Fruit fly (Drosophila melanogaster): ENCODE measurements around the gene sima.

Gene sima

DNA sequence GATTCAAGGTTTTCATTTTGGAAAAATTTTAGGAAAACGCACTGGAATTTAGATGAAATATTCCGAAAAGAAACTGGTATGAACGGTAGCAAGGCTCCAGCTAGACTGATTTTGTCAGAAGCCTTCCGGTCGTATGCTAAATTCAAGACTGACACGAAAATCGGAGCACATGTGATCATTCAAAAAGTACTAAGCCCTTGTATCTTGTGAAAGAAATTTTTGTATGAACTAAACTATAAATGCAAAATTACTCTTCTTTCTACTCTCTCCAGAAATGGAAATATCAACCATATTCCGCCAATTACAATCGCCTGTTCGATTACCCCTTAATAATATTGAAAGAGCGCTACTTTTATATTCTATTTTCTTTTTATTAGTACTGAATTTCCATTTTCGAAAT lies 20.5 kb upstream of the sima start, which contains the start of gene ocn:
Gene ocn (minus strand): TSS at position 101 of the 400 bp plus-strand sequence.
- TF ChIP-seq Myc (optimal IDR thresholded peaks at IDR 0.05) (no peak), HLH106 (tag; optimal IDR thresholded peaks at IDR 0.05) (no peak), Vsx2 (GFP tag; optimal IDR thresholded peaks at IDR 0.05; ENCODE audit: partially characterized antibody) (no peak), Hr78 (GFP tag; optimal IDR thresholded peaks at IDR 0.05) (no peak), CG9705 (GFP tag; optimal IDR thresholded peaks at IDR 0.05) (no peak), dsf (GFP tag; optimal IDR thresholded peaks at IDR 0.05; ENCODE audit: borderline replicate concordance) (no peak), jim (GFP tag; optimal IDR thresholded peaks at IDR 0.05) (no peak), dmrt93B (GFP tag; optimal IDR thresholded peaks at IDR 0.05) (no peak), Mio (GFP tag; optimal IDR thresholded peaks at IDR 0.05) (no peak), h (GFP tag; optimal IDR thresholded peaks at IDR 0.05) (no peak), usp (GFP tag; optimal IDR thresholded peaks at IDR 0.05) (no peak), fru (GFP tag; optimal IDR thresholded peaks at IDR 0.05) (no peak), tai (GFP tag; optimal IDR thresholded peaks at IDR 0.05) (no peak), sv (GFP tag; optimal IDR thresholded peaks at IDR 0.05) (no peak), br (GFP tag; optimal IDR thresholded peaks at IDR 0.05) (no peak), woc (GFP tag; optimal IDR thresholded peaks at IDR 0.05) (no peak), CrebA (GFP tag; optimal IDR thresholded peaks at IDR 0.05; ENCODE audit: borderline replicate concordance) (no peak), psq (GFP tag; optimal IDR thresholded peaks at IDR 0.05) (no peak), lola (GFP tag; optimal IDR thresholded peaks at IDR 0.05) (no peak)

DNA sequence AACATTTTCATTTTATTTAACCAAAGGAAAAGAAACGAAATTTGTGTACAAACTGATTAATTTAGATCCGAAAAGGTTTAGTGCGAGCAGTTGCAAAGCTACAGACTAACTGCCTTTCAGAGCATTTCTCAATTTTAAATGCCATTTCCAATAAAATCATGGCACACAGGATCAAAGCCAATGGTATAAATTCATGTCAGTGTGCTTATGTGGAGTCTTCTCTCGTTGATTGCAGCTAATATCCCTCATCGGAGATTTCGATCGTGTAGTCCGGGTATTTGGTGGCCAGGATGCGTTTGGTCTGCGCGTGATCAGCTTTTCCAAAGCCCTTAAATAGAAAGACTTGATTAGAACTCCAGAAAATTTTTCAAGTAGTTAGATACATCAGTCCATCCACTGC lies 19.5 kb upstream of the sima start, which contains the start of gene janB:
Gene janB (minus strand): TSS at position 101 of the 400 bp plus-strand sequence.
- TF ChIP-seq br (GFP tag; optimal IDR thresholded peaks at IDR 0.05) = no peak
- TF ChIP-seq Vsx2 (GFP tag; optimal IDR thresholded peaks at IDR 0.05; ENCODE audit: partially characterized antibody) = no peak
- TF ChIP-seq OdsH (GFP tag; optimal IDR thresholded peaks at IDR 0.05) = no peak
- no peak for TF ChIP-seq Jra (GFP tag; optimal IDR thresholded peaks at IDR 0.05)
- TF ChIP-seq Hr78 (GFP tag; optimal IDR thresholded peaks at IDR 0.05) = no peak
- TF ChIP-seq Mio (GFP tag; optimal IDR thresholded peaks at IDR 0.05) = no peak
- TF ChIP-seq GATAd (GFP tag; optimal IDR thresholded peaks at IDR 0.05) = no peak
- TF ChIP-seq CrebA (GFP tag; optimal IDR thresholded peaks at IDR 0.05; ENCODE audit: borderline replicate concordance) = no peak
- TF ChIP-seq fru (GFP tag; optimal IDR thresholded peaks at IDR 0.05) = no peak
- no peak for TF ChIP-seq N (GFP tag; optimal IDR thresholded peaks at IDR 0.05)
- no peak for TF ChIP-seq ey (GFP tag; optimal IDR thresholded peaks at IDR 0.05)
- no peak for TF ChIP-seq HLH106 (tag; optimal IDR thresholded peaks at IDR 0.05)
- TF ChIP-seq CG32264 (GFP tag; optimal IDR thresholded peaks at IDR 0.05) = no peak
- no peak for TF ChIP-seq Dfd (GFP tag; optimal IDR thresholded peaks at IDR 0.05)

DNA sequence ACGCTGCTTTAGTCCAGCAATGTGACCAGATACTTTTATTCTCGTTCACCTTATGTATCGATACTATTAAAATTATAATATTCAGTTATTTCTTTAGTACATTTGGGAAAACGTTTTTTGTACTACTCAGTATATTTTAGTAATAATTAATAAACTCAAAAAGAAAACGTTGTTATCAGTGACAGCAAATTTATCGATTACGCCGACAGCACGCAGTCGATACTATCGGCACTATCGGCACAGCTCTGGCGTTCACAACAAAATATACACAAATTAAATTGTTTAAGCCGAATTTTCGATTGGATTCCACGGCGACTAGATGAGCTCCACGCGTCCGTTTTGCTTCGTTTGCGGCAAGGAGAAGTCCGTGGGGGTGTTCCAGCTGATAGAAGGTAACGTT lies 18.6 kb upstream of the sima start, which contains the start of the genes janA, Sry-alpha and Sry-beta:
Gene janA (minus strand): TSS at position 40 of the 400 bp plus-strand sequence.
Gene Sry-alpha (plus strand): TSS at position 226 of the 400 bp plus-strand sequence.
Gene Sry-beta (plus strand): TSS at position 226 of the 400 bp plus-strand sequence.
- peak; percentile 67 for TF ChIP-seq Hr83 (GFP tag; optimal IDR thresholded peaks at IDR 0.05; ENCODE audit: poor library complexity, severe bottlenecking)
- TF ChIP-seq ey (GFP tag; optimal IDR thresholded peaks at IDR 0.05) = no peak
- TF ChIP-seq Jra (GFP tag; optimal IDR thresholded peaks at IDR 0.05) = no peak
- peak; percentile 5 for TF ChIP-seq sv (GFP tag; optimal IDR thresholded peaks at IDR 0.05)

DNA sequence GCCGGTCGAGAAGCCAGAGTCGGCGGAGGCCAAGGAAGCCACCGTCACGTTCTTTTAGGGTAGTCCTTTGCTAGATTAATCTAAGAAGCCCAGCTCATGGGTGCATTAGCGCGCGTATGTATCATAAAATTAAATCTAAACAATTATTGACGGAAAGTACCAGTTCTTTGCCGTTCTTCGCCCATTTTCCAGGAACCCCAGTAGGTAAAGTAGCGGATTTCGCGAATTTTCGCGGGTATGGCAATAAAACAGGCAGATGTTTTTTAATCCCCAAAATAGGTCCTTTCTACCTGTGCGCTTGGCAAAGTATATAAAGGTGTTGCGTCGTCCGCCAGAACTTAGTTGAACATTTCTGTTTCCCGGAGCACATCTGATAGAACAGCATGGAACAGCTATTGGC lies 17.2 kb upstream of the sima start:
- TF ChIP-seq OdsH (GFP tag; optimal IDR thresholded peaks at IDR 0.05) (no peak), Sp1 (GFP tag; optimal IDR thresholded peaks at IDR 0.05) (no peak), dmrt93B (GFP tag; optimal IDR thresholded peaks at IDR 0.05) (no peak), Vsx2 (GFP tag; optimal IDR thresholded peaks at IDR 0.05; ENCODE audit: partially characterized antibody) (no peak), Hr83 (GFP tag; optimal IDR thresholded peaks at IDR 0.05; ENCODE audit: poor library complexity, severe bottlenecking) (no peak), CrebA (GFP tag; optimal IDR thresholded peaks at IDR 0.05; ENCODE audit: borderline replicate concordance) (no peak), GATAd (GFP tag; optimal IDR thresholded peaks at IDR 0.05) (no peak), Jra (GFP tag; optimal IDR thresholded peaks at IDR 0.05) (no peak), usp (GFP tag; optimal IDR thresholded peaks at IDR 0.05) (no peak), sage (GFP tag; optimal IDR thresholded peaks at IDR 0.05) (no peak), Myc (optimal IDR thresholded peaks at IDR 0.05) (no peak), woc (GFP tag; optimal IDR thresholded peaks at IDR 0.05) (no peak), jim (GFP tag; optimal IDR thresholded peaks at IDR 0.05) (no peak), CG9705 (GFP tag; optimal IDR thresholded peaks at IDR 0.05) (no peak)

DNA sequence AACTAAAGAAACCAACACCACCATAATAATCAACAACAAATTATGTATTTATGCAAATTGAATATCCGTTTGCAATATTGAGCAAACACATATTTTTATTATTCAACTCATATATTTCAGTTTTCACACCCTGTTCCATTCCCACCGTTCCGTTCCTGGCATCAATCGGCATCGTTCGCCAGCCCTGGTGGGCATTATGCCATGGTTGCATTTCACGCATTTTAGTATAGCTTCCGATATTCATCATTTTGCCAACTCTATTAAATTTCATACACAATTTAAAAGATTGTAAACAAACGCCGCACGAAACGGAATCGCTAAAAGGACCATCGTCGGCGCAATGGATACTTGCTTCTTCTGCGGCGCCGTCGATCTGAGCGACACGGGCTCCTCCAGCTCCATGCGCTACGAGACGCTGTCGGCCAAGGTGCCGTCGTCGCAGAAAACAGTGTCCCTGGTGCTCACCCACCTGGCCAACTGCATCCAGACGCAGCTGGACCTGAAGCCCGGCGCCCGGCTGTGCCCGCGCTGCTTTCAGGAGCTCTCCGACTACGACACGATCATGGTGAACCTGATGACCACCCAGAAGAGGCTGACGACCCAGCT lies 14.9 kb upstream of the sima start, which contains the start of gene Sry-delta:
Gene Sry-delta (plus strand): TSS at position 203 of the 606 bp plus-strand sequence.
- TF ChIP-seq ey (GFP tag; optimal IDR thresholded peaks at IDR 0.05) (peak; percentile 73), Hnf4 (GFP tag; optimal IDR thresholded peaks at IDR 0.05) (no peak), Mio (GFP tag; optimal IDR thresholded peaks at IDR 0.05) (no peak), psq (GFP tag; optimal IDR thresholded peaks at IDR 0.05) (peak; percentile 35), woc (GFP tag; optimal IDR thresholded peaks at IDR 0.05) (no peak), sage (GFP tag; optimal IDR thresholded peaks at IDR 0.05) (no peak), Hr83 (GFP tag; optimal IDR thresholded peaks at IDR 0.05; ENCODE audit: poor library complexity, severe bottlenecking) (peak; percentile 97), OdsH (GFP tag; optimal IDR thresholded peaks at IDR 0.05) (peak; percentile 61), usp (GFP tag; optimal IDR thresholded peaks at IDR 0.05) (no peak), Rel (GFP tag; optimal IDR thresholded peaks at IDR 0.05) (no peak), Rel (tag; optimal IDR thresholded peaks at IDR 0.05) (no peak), CrebA (GFP tag; optimal IDR thresholded peaks at IDR 0.05; ENCODE audit: borderline replicate concordance) (no peak), tai (GFP tag; optimal IDR thresholded peaks at IDR 0.05) (no peak), Dfd (GFP tag; optimal IDR thresholded peaks at IDR 0.05) (no peak), Sp1 (GFP tag; optimal IDR thresholded peaks at IDR 0.05) (peak; percentile 71), Dif (GFP tag; optimal IDR thresholded peaks at IDR 0.05; ENCODE audit: partially characterized antibody) (peak; percentile 18), foxo (GFP tag; optimal IDR thresholded peaks at IDR 0.05) (peak in 1 of 2 experiments; percentile 87), dsf (GFP tag; optimal IDR thresholded peaks at IDR 0.05; ENCODE audit: borderline replicate concordance) (peak; percentile 43), rgr (GFP tag; optimal IDR thresholded peaks at IDR 0.05) (peak; percentile 80), br (GFP tag; optimal IDR thresholded peaks at IDR 0.05) (no peak), Vsx2 (GFP tag; optimal IDR thresholded peaks at IDR 0.05; ENCODE audit: partially characterized antibody) (no peak), jim (GFP tag; optimal IDR thresholded peaks at IDR 0.05) (no peak), dmrt93B (GFP tag; optimal IDR thresholded peaks at IDR 0.05) (no peak), Jra (GFP tag; optimal IDR thresholded peaks at IDR 0.05) (no peak), HLH106 (tag; optimal IDR thresholded peaks at IDR 0.05) (peak; percentile 75), CG32264 (GFP tag; optimal IDR thresholded peaks at IDR 0.05) (peak; percentile 5)
